Fruit fly (Drosophila melanogaster) S2 (cell line): ENCODE results near the gene Or30a.

Experiments
- CG8478 ChIP-seq: fragments of >200 bp; optimal IDR thresholded peaks from 2 replicates; lab custom pipeline; 2018
- CTCF ChIP-seq, 2 experiments: fragments of >200 bp; optimal IDR thresholded peaks; 2 replicates each; lab custom pipeline; 2018

DNA sequence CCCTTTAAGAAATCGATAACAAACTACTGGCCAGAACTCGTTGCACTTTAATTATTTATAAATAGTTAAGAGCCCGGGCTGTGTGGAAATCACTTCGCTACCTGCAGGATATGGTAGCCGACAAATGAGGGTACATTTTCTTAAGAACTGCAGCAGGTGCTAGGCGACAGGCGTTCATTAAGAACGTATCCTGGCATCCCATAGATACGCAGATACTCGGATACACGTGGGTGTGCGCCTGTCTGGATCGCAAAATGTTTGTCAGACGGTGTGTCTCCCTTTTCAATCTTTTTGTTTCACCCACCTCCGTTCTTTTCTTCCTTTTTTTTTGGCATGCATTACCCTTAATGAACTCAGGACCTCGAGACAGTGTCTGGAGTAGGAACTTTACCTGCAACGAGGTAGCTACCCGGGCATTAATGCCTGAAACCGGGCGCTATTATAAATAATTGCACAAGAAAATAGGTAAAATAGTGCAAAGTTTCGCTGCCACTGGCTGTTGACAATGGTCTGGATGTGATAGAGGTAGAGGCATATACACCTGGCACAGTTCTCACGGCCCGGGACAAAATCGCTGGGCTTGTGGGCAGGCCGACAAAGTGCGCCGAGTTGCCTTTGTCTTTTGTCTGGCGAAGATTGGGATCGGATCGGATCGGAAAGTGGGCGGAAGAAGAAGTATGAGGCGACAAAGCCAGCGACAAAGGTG, 34.8 kb downstream of the Or30a start:
- no peak for TF ChIP-seq CG8478 (lab: Kevin White, UChicago)
- TF ChIP-seq CTCF (optimal IDR thresholded peaks at IDR 0.05; lab: Kevin White, UChicago) = no peak
